Fruit fly (Drosophila melanogaster) whole organism, adult: ENCODE results near the gene Fancm.

Experiments
- CG11617 ChIP-seq: fragments of 200-800 bp; sonication (Bioruptor generic); optimal IDR thresholded peaks from 2 replicates; lab custom pipeline; 2017; ENCODE audit warnings: mild to moderate bottlenecking, missing biosample characterization, missing genetic modification reagents, missing genetic modification characterization
- CG12768 ChIP-seq: fragments of 200-800 bp; sonication (Bioruptor generic); optimal IDR thresholded peaks from 2 replicates; lab custom pipeline; 2017; ENCODE audit warnings: missing biosample characterization, missing genetic modification characterization, mild to moderate bottlenecking, moderate library complexity, missing genetic modification reagents
- CG14711 ChIP-seq: fragments of 200-800 bp; sonication (Bioruptor generic); optimal IDR thresholded peaks from 2 replicates; lab custom pipeline; 2018; ENCODE audit warnings: missing biosample characterization, mild to moderate bottlenecking, missing genetic modification characterization, moderate library complexity
- CG1620 ChIP-seq: fragments of 200-800 bp; sonication (Bioruptor generic); optimal IDR thresholded peaks from 2 replicates; lab custom pipeline; 2016; ENCODE audit warnings: missing biosample characterization, missing genetic modification characterization
- CG33017 ChIP-seq: fragments of 200-800 bp; sonication (Bioruptor generic); optimal IDR thresholded peaks from 2 replicates; lab custom pipeline; 2018; ENCODE audit warnings: missing biosample characterization, mild to moderate bottlenecking, missing genetic modification characterization, moderate library complexity
- CG5204 ChIP-seq: fragments of 200-800 bp; sonication (Bioruptor generic); optimal IDR thresholded peaks from 2 replicates; lab custom pipeline; 2016; ENCODE audit warnings: missing biosample characterization, missing genetic modification characterization
- CG7045 ChIP-seq: fragments of 200-800 bp; sonication (Bioruptor generic); optimal IDR thresholded peaks from 2 replicates; lab custom pipeline; 2017; ENCODE audit warnings: missing biosample characterization, mild to moderate bottlenecking, missing genetic modification characterization
- CG7101 ChIP-seq: fragments of 200-800 bp; sonication (Bioruptor generic); optimal IDR thresholded peaks from 2 replicates; lab custom pipeline; 2018; ENCODE audit warnings: missing biosample characterization, mild to moderate bottlenecking, missing genetic modification characterization, moderate library complexity
- Clk ChIP-seq: fragments of 200-800 bp; sonication (Bioruptor generic); optimal IDR thresholded peaks from 2 replicates; lab custom pipeline; 2017; ENCODE audit warnings: missing biosample characterization, missing genetic modification characterization
- Crg-1 ChIP-seq: fragments of 200-800 bp; sonication (Bioruptor generic); optimal IDR thresholded peaks from 2 replicates; lab custom pipeline; 2016; ENCODE audit warnings: missing biosample characterization, missing genetic modification characterization
- Hr96 ChIP-seq: fragments of 200-800 bp; sonication (Bioruptor generic); optimal IDR thresholded peaks from 2 replicates; lab custom pipeline; 2016; ENCODE audit warnings: missing biosample characterization, missing genetic modification characterization
- Mnt ChIP-seq: fragments of 200-800 bp; sonication (Bioruptor generic); optimal IDR thresholded peaks from 2 replicates; lab custom pipeline; 2016; ENCODE audit warnings: missing biosample characterization, mild to moderate bottlenecking, missing genetic modification characterization
- bab1 ChIP-seq: fragments of 200-800 bp; sonication (Bioruptor generic); optimal IDR thresholded peaks from 3 replicates; lab custom pipeline; 2019; ENCODE audit warnings: missing biosample characterization, mild to moderate bottlenecking, missing genetic modification characterization, moderate library complexity
- cic ChIP-seq: fragments of 200-800 bp; sonication (Bioruptor generic); optimal IDR thresholded peaks from 2 replicates; lab custom pipeline; 2017; ENCODE audit warnings: missing biosample characterization, mild to moderate bottlenecking, missing genetic modification characterization, moderate library complexity
- cnc ChIP-seq, 2 experiments: fragments of >200 bp; optimal IDR thresholded peaks; 2 replicates each; lab custom pipeline; 2017
- kay ChIP-seq: fragments of 200-800 bp; sonication (Bioruptor generic); peaks from one replicate; lab custom pipeline; 2016; ENCODE audit warnings: missing biosample characterization, missing genetic modification characterization, borderline replicate concordance
- ovo ChIP-seq: fragments of 200-800 bp; sonication (Bioruptor generic); optimal IDR thresholded peaks from 2 replicates; lab custom pipeline; 2016; ENCODE audit warnings: missing biosample characterization, missing genetic modification characterization
- pad ChIP-seq: fragments of 200-800 bp; sonication (Bioruptor generic); optimal IDR thresholded peaks from 3 replicates; lab custom pipeline; 2017; ENCODE audit warnings: missing biosample characterization, missing genetic modification characterization, mild to moderate bottlenecking, moderate library complexity, missing genetic modification reagents
- tj ChIP-seq: fragments of 200-800 bp; sonication (Bioruptor generic); optimal IDR thresholded peaks from 3 replicates; lab custom pipeline; 2017; ENCODE audit warnings: missing biosample characterization, mild to moderate bottlenecking, missing genetic modification characterization, moderate library complexity
- toe ChIP-seq: fragments of 200-800 bp; sonication (Bioruptor generic); optimal IDR thresholded peaks from 2 replicates; lab custom pipeline; 2016; ENCODE audit warnings: missing biosample characterization, missing genetic modification characterization

Gene Fancm

dm6 chr3R:21447656-21448055, 34.5 kb upstream of the Fancm start:
- no peak for TF ChIP-seq Clk (GFP tag; lab: Kevin White, UChicago)
- no peak for TF ChIP-seq tj
- no peak for TF ChIP-seq CG5204 (GFP tag; lab: Kevin White, UChicago)
- no peak for TF ChIP-seq CG7101 (tag; lab: Kevin White, UChicago)
- no peak for TF ChIP-seq CG33017 (tag; lab: Kevin White, UChicago)
- no peak for TF ChIP-seq Crg-1 (GFP tag; lab: Kevin White, UChicago)
- TF ChIP-seq ovo: no peak
- TF ChIP-seq CG12768: no peak
- no peak for TF ChIP-seq CG7045 (GFP tag; lab: Kevin White, UChicago)
- no peak for TF ChIP-seq Mnt (GFP tag; lab: Kevin White, UChicago)
- TF ChIP-seq kay: no peak
- TF ChIP-seq Hr96 (GFP tag; lab: Kevin White, UChicago): no peak
- TF ChIP-seq CG1620 (GFP tag; lab: Kevin White, UChicago): no peak
- TF ChIP-seq pad (GFP tag; lab: Kevin White, UChicago): no peak
- TF ChIP-seq CG11617 (GFP tag; lab: Kevin White, UChicago): no peak
- no peak for TF ChIP-seq bab1 (GFP tag; lab: Kevin White, UChicago)
- TF ChIP-seq cic (GFP tag; lab: Kevin White, UChicago): no peak

- TF ChIP-seq CG7045 (GFP tag; lab: Kevin White, UChicago) (no peak), Clk (GFP tag; lab: Kevin White, UChicago) (no peak), Hr96 (GFP tag; lab: Kevin White, UChicago) (no peak), tj (no peak)
These were observed 30.0 kb upstream of the Fancm start for dm6 chr3R:21452108-21452507.

- no peak for TF ChIP-seq Clk (GFP tag; lab: Kevin White, UChicago)
These were observed 25.4 kb upstream of the Fancm start for dm6 chr3R:21456774-21457173.

- no peak for TF ChIP-seq Crg-1 (GFP tag; lab: Kevin White, UChicago)
- TF ChIP-seq Hr96 (GFP tag; lab: Kevin White, UChicago): no peak
- no peak for TF ChIP-seq kay
- no peak for TF ChIP-seq bab1 (GFP tag; lab: Kevin White, UChicago)
- TF ChIP-seq CG11617 (GFP tag; lab: Kevin White, UChicago): no peak
- TF ChIP-seq CG12768: no peak
- no peak for TF ChIP-seq cnc (optimal IDR thresholded peaks at IDR 0.05; lab: Kevin White, UChicago)
- TF ChIP-seq CG14711 (tag; lab: Kevin White, UChicago): no peak
- no peak for TF ChIP-seq CG33017 (tag; lab: Kevin White, UChicago)
- TF ChIP-seq CG5204 (GFP tag; lab: Kevin White, UChicago): no peak
These were observed 23.7 kb upstream of the Fancm start for dm6 chr3R:21458445-21458844.

dm6 chr3R:21459948-21460347, 22.2 kb upstream of the Fancm start:
- TF ChIP-seq CG12768 (no peak), toe (GFP tag; lab: Kevin White, UChicago) (no peak), CG1620 (GFP tag; lab: Kevin White, UChicago) (no peak), kay (no peak), CG11617 (GFP tag; lab: Kevin White, UChicago) (no peak), Crg-1 (GFP tag; lab: Kevin White, UChicago) (no peak), Clk (GFP tag; lab: Kevin White, UChicago) (no peak), CG7045 (GFP tag; lab: Kevin White, UChicago) (no peak), CG7101 (tag; lab: Kevin White, UChicago) (no peak), cic (GFP tag; lab: Kevin White, UChicago) (no peak), Hr96 (GFP tag; lab: Kevin White, UChicago) (no peak), CG5204 (GFP tag; lab: Kevin White, UChicago) (no peak), CG33017 (tag; lab: Kevin White, UChicago) (no peak), tj (no peak), bab1 (GFP tag; lab: Kevin White, UChicago) (no peak), ovo (no peak), Mnt (GFP tag; lab: Kevin White, UChicago) (no peak), CG14711 (tag; lab: Kevin White, UChicago) (no peak)

- TF ChIP-seq CG1620 (GFP tag; lab: Kevin White, UChicago) (no peak), ovo (no peak), Mnt (GFP tag; lab: Kevin White, UChicago) (no peak), kay (no peak), Clk (GFP tag; lab: Kevin White, UChicago) (no peak), CG11617 (GFP tag; lab: Kevin White, UChicago) (no peak), cic (GFP tag; lab: Kevin White, UChicago) (no peak), bab1 (GFP tag; lab: Kevin White, UChicago) (no peak), CG5204 (GFP tag; lab: Kevin White, UChicago) (no peak), CG7101 (tag; lab: Kevin White, UChicago) (no peak), CG12768 (no peak), pad (GFP tag; lab: Kevin White, UChicago) (no peak), Crg-1 (GFP tag; lab: Kevin White, UChicago) (no peak), CG14711 (tag; lab: Kevin White, UChicago) (no peak), tj (no peak), cnc (optimal IDR thresholded peaks at IDR 0.05; lab: Kevin White, UChicago) (no peak), Hr96 (GFP tag; lab: Kevin White, UChicago) (no peak), CG33017 (tag; lab: Kevin White, UChicago) (no peak)
These were observed 11.9 kb upstream of the Fancm start for dm6 chr3R:21470272-21470671.

dm6 chr3R:21471179-21471578, 10.9 kb upstream of the Fancm start:
- TF ChIP-seq cnc (optimal IDR thresholded peaks at IDR 0.05; lab: Kevin White, UChicago) (no peak), Crg-1 (GFP tag; lab: Kevin White, UChicago) (no peak), ovo (no peak), CG33017 (tag; lab: Kevin White, UChicago) (no peak), CG7045 (GFP tag; lab: Kevin White, UChicago) (no peak), Mnt (GFP tag; lab: Kevin White, UChicago) (no peak), bab1 (GFP tag; lab: Kevin White, UChicago) (no peak), tj (no peak), CG12768 (no peak), CG11617 (GFP tag; lab: Kevin White, UChicago) (no peak), CG1620 (GFP tag; lab: Kevin White, UChicago) (no peak), toe (GFP tag; lab: Kevin White, UChicago) (no peak), CG5204 (GFP tag; lab: Kevin White, UChicago) (no peak), CG14711 (tag; lab: Kevin White, UChicago) (no peak)
